Worm (Caenorhabditis elegans) whole organism, L4/young adult: ENCODE measurements around the gene sprr-2.

Experiments
- W03F9.2 ChIP-seq: fragments of 150-350 bp; optimal IDR thresholded peaks from 2 replicates; lab custom pipeline; 2014; ENCODE audit warnings: missing biosample characterization, missing genetic modification characterization
- dao-5 ChIP-seq: sonication (generic microtip); optimal IDR thresholded peaks from 2 replicates; lab custom pipeline; 2016; ENCODE audit warnings: missing genotype, missing genetic modification characterization, moderate library complexity, missing compliant biosample characterization
- him-1 ChIP-seq: sonication (generic microtip); optimal IDR thresholded peaks from 2 replicates; lab custom pipeline; 2016; ENCODE audit warnings: missing genotype, missing genetic modification reagents, missing genetic modification characterization, missing compliant biosample characterization

- TF ChIP-seq him-1 (tag; lab: Kevin White, UChicago) (no peak), W03F9.2 (tag; lab: Kevin White, UChicago) (no peak), dao-5 (tag; lab: Kevin White, UChicago) (no peak)
These were observed 689 bp upstream of the sprr-2 start for ce11 chrX:14792315-14793197.
